Worm (Caenorhabditis elegans) whole organism, L4/young adult: ENCODE data around the gene T04A6.2.

Experiments
- W03F9.2 ChIP-seq: fragments of 150-350 bp; optimal IDR thresholded peaks from 2 replicates; lab custom pipeline; 2014; ENCODE audit warnings: missing biosample characterization, missing genetic modification characterization
- dao-5 ChIP-seq: sonication (generic microtip); optimal IDR thresholded peaks from 2 replicates; lab custom pipeline; 2016; ENCODE audit warnings: missing genotype, missing genetic modification characterization, moderate library complexity, missing compliant biosample characterization
- him-1 ChIP-seq: sonication (generic microtip); optimal IDR thresholded peaks from 2 replicates; lab custom pipeline; 2016; ENCODE audit warnings: missing genotype, missing genetic modification reagents, missing genetic modification characterization, missing compliant biosample characterization

DNA sequence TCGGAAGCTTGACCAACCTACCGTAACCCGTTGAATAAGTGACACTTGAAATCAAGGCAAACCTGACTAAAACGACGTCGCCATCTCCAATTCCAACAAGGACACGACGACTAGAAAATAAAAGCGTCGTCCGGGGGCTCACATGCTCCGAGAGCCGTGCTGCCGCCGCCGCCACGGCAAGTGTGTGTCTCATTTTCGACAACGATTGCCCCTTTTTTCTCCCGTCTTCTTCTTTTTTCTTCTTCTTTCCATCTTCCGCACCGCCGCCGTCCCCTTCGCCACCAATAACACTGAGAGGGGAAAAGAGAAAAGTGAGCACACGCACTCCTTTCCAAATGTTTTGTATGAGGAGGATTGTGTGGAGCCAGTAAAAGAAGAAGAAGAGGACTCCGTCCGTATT is 46.5 kb downstream of the T04A6.2 start:
- TF ChIP-seq dao-5 (tag; lab: Kevin White, UChicago) (no peak), him-1 (no peak), W03F9.2 (no peak)
